Worm (Caenorhabditis elegans) whole organism, mixed stage, embryonic: ENCODE data around the gene T09A5.5.

Experiments used
- M03D4.4 ChIP-seq: sonication (generic microtip); optimal IDR thresholded peaks from 2 replicates; lab custom pipeline; 2017; ENCODE audit warnings: mild to moderate bottlenecking, missing genetic modification characterization, missing compliant biosample characterization
- bed-3 ChIP-seq: fragments of 200-800 bp; sonication (Bioruptor generic); optimal IDR thresholded peaks from 3 replicates; lab custom pipeline; 2018; ENCODE audit warnings: mild to moderate bottlenecking, missing genetic modification characterization, moderate library complexity, missing compliant biosample characterization
- blmp-1 ChIP-seq: fragments of 150-350 bp; optimal IDR thresholded peaks from 2 replicates; lab custom pipeline; 2014; ENCODE audit warnings: missing biosample characterization, missing genetic modification characterization
- ceh-39 ChIP-seq: fragments of 150-350 bp; optimal IDR thresholded peaks from 2 replicates; lab custom pipeline; 2014; ENCODE audit warnings: missing biosample characterization, missing genetic modification characterization
- ceh-43 ChIP-seq: fragments of 200-800 bp; sonication (Bioruptor generic); optimal IDR thresholded peaks from 2 replicates; lab custom pipeline; 2018; ENCODE audit warnings: mild to moderate bottlenecking, missing genetic modification characterization, moderate library complexity, missing compliant biosample characterization
- ceh-83 ChIP-seq: fragments of 200-800 bp; sonication (Bioruptor generic); optimal IDR thresholded peaks from 2 replicates; lab custom pipeline; 2018; ENCODE audit warnings: mild to moderate bottlenecking, missing genetic modification characterization, missing compliant biosample characterization
- ces-1 ChIP-seq: fragments of 150-350 bp; optimal IDR thresholded peaks from 2 replicates; lab custom pipeline; 2014; ENCODE audit warnings: missing biosample characterization, missing genetic modification reagents, missing genetic modification characterization
- cnd-1 ChIP-seq: fragments of 200-800 bp; sonication (Bioruptor generic); optimal IDR thresholded peaks from 2 replicates; lab custom pipeline; 2018; ENCODE audit warnings: mild to moderate bottlenecking, missing genetic modification characterization, missing compliant biosample characterization
- drap-1 ChIP-seq: fragments of 200-800 bp; sonication (Bioruptor generic); optimal IDR thresholded peaks from 3 replicates; lab custom pipeline; 2018; ENCODE audit warnings: mild to moderate bottlenecking, missing genetic modification characterization, missing compliant biosample characterization
- elt-1 ChIP-seq: sonication (generic microtip); optimal IDR thresholded peaks from 2 replicates; lab custom pipeline; 2017; ENCODE audit warnings: missing genetic modification characterization, mild to moderate bottlenecking, missing compliant biosample characterization, antibody characterized with exemption, moderate library complexity, borderline replicate concordance; ENCODE audit not compliant: insufficient read depth
- elt-3 ChIP-seq: fragments of 150-350 bp; optimal IDR thresholded peaks from 2 replicates; lab custom pipeline; 2014; ENCODE audit warnings: missing biosample characterization, missing genetic modification characterization
- flh-1 ChIP-seq: fragments of 200-800 bp; sonication (Bioruptor generic); optimal IDR thresholded peaks from 2 replicates; lab custom pipeline; 2018; ENCODE audit warnings: mild to moderate bottlenecking, missing genetic modification characterization, moderate library complexity, missing compliant biosample characterization
- ham-2 ChIP-seq: fragments of 200-800 bp; sonication (Bioruptor generic); optimal IDR thresholded peaks from 2 replicates; lab custom pipeline; 2018; ENCODE audit warnings: mild to moderate bottlenecking, missing genetic modification characterization, missing compliant biosample characterization
- hlh-1 ChIP-seq: fragments of 150-350 bp; optimal IDR thresholded peaks from 2 replicates; lab custom pipeline; 2014; ENCODE audit warnings: missing biosample characterization, missing genetic modification reagents, missing genetic modification characterization
- lin-13 ChIP-seq: fragments of 150-350 bp; optimal IDR thresholded peaks from 2 replicates; lab custom pipeline; 2014; ENCODE audit warnings: missing biosample characterization, missing genetic modification characterization
- lin-32 ChIP-seq: fragments of 200-800 bp; sonication (Bioruptor generic); optimal IDR thresholded peaks from 2 replicates; lab custom pipeline; 2018; ENCODE audit warnings: mild to moderate bottlenecking, missing genetic modification characterization, missing compliant biosample characterization
- lsy-2 ChIP-seq: fragments of 150-350 bp; optimal IDR thresholded peaks from 2 replicates; lab custom pipeline; 2014; ENCODE audit warnings: missing biosample characterization, missing genetic modification characterization
- mab-5 ChIP-seq: fragments of 150-350 bp; optimal IDR thresholded peaks from 2 replicates; lab custom pipeline; 2014; ENCODE audit warnings: missing biosample characterization, missing genetic modification characterization
- mep-1 ChIP-seq: fragments of 150-350 bp; optimal IDR thresholded peaks from 2 replicates; lab custom pipeline; 2017; ENCODE audit warnings: missing biosample characterization, missing genetic modification reagents, missing genetic modification characterization, inconsistent platforms
- mls-2 ChIP-seq: sonication (generic microtip); optimal IDR thresholded peaks from 2 replicates; lab custom pipeline; 2016; ENCODE audit warnings: mild to moderate bottlenecking, missing genetic modification characterization, moderate library complexity, missing compliant biosample characterization
- nhr-12 ChIP-seq: fragments of 150-350 bp; optimal IDR thresholded peaks from 2 replicates; lab custom pipeline; 2014; ENCODE audit warnings: missing biosample characterization, missing genetic modification characterization
- nhr-2 ChIP-seq: fragments of 150-350 bp; optimal IDR thresholded peaks from 2 replicates; lab custom pipeline; 2014; ENCODE audit warnings: missing biosample characterization, missing genetic modification characterization
- nhr-237 ChIP-seq: fragments of 150-350 bp; optimal IDR thresholded peaks from 2 replicates; lab custom pipeline; 2014; ENCODE audit warnings: missing biosample characterization, missing genetic modification characterization
- nhr-28 ChIP-seq: fragments of 150-350 bp; optimal IDR thresholded peaks from 2 replicates; lab custom pipeline; 2014; ENCODE audit warnings: missing biosample characterization, missing genetic modification characterization
- nhr-76 ChIP-seq: sonication (generic microtip); optimal IDR thresholded peaks from 2 replicates; lab custom pipeline; 2017; ENCODE audit warnings: missing biosample characterization, missing genetic modification characterization
- pha-4 ChIP-seq: fragments of 150-350 bp; optimal IDR thresholded peaks from 2 replicates; lab custom pipeline; 2018; ENCODE audit warnings: missing biosample characterization, missing genetic modification reagents, missing genetic modification characterization
- sem-2 ChIP-seq: fragments of 200-800 bp; sonication (Bioruptor generic); optimal IDR thresholded peaks from 2 replicates; lab custom pipeline; 2018; ENCODE audit warnings: mild to moderate bottlenecking, missing genetic modification characterization, missing compliant biosample characterization
- snpc-4 ChIP-seq: fragments of 150-350 bp; optimal IDR thresholded peaks from 2 replicates; lab custom pipeline; 2014; ENCODE audit warnings: missing biosample characterization, missing genetic modification characterization
- sptf-1 ChIP-seq: sonication (generic microtip); optimal IDR thresholded peaks from 2 replicates; lab custom pipeline; 2017; ENCODE audit warnings: mild to moderate bottlenecking, missing genetic modification characterization, moderate library complexity, missing compliant biosample characterization
- tbx-8 ChIP-seq: fragments of 200-800 bp; sonication (Bioruptor generic); optimal IDR thresholded peaks from 2 replicates; lab custom pipeline; 2018; ENCODE audit warnings: mild to moderate bottlenecking, missing genetic modification characterization, moderate library complexity, missing compliant biosample characterization
- unc-120 ChIP-seq: sonication (generic microtip); optimal IDR thresholded peaks from 2 replicates; lab custom pipeline; 2017; ENCODE audit warnings: missing genetic modification characterization, missing compliant biosample characterization; ENCODE audit not compliant: poor library complexity, severe bottlenecking
- unc-39 ChIP-seq: fragments of 150-350 bp; optimal IDR thresholded peaks from 2 replicates; lab custom pipeline; 2014; ENCODE audit warnings: missing biosample characterization, missing genetic modification characterization
- unc-62 ChIP-seq: fragments of 150-350 bp; optimal IDR thresholded peaks from 2 replicates; lab custom pipeline; 2014; ENCODE audit warnings: missing biosample characterization, missing genetic modification reagents, missing genetic modification characterization
- zip-8 ChIP-seq: fragments of 150-350 bp; optimal IDR thresholded peaks from 2 replicates; lab custom pipeline; 2014; ENCODE audit warnings: missing biosample characterization, missing genetic modification characterization
- ztf-11 ChIP-seq: fragments of 150-350 bp; optimal IDR thresholded peaks from 2 replicates; lab custom pipeline; 2014; ENCODE audit warnings: missing biosample characterization, missing genetic modification characterization

Gene T09A5.5

DNA sequence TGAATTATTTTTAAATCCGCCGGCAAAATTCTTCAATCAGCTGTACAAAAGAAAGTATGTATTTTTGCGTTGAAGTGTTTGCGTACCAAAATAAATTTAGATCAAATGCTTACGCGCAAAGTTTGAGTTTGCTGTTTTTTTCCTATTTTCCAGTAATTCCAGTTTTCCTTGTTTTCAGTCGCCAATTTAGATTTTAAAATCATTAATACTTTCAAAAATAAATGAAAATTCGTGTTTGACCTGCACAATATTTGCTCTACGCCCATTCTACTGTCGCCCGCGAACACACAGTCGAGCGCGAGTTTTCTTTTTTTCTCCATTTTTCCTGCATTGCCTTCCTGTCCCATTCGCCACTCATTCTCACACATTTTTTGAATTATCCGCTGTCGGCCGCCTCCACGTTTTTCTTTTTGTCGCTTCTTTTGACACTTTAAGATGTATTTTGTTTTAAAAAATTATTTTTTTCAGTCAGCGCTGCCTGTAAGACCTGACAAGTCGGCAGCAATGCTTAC, 39.2 kb upstream of the T09A5.5 start, which contains the start of gene ptc-1:
Gene ptc-1 (plus strand): TSS at position 462 of the 512 bp plus-strand sequence.
- TF ChIP-seq nhr-2 (tag; lab: Kevin White, UChicago) (no peak), ham-2 (GFP tag; lab: Kevin White, UChicago) (no peak), sptf-1 (no peak), bed-3 (no peak), pha-4 (tag; lab: Kevin White, UChicago) (no peak), lin-32 (GFP tag; lab: Kevin White, UChicago) (no peak), flh-1 (GFP tag; lab: Kevin White, UChicago) (no peak), unc-120 (tag; lab: Kevin White, UChicago) (no peak), unc-62 (GFP tag; lab: Kevin White, UChicago) (no peak), ceh-43 (GFP tag; lab: Kevin White, UChicago) (no peak)

DNA sequence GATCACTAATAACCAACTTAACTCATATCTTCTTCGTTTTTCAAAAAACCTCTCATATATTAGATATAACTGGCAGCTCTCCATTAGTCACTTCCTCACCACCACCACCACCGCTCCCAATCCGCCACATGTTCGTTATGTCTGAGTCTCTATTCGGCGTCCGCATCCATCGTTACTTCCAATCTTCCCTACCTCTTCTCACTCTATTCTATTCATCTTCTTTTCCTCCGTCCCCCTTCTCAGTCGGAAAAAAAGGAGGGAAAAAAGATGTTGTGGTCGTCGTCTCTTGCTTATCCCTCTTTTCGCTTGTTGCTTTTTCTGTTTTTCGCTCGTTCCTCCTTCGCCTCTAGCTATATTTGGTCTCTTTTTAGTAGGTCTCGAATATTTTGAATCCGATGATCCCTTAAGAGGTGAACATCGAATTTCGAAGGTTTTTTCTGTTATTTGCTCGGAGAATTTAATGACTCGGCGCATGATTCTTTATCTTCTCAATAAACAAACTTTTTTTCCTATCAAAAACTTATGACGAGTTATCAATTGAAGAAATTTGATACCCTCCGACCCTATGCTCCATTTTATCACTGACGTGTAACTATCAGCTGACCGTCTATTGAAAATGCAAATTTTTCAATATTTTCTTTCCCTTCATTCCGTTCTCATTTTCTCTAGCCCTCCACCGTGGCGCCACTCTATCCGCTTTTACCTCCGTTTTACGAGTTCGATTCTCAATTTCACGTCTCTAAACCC, 38.5 kb upstream of the T09A5.5 start:
- TF ChIP-seq hlh-1 (tag; lab: Kevin White, UChicago) (peak; percentile 28), bed-3 (no peak), snpc-4 (no peak), pha-4 (tag; lab: Kevin White, UChicago) (no peak), lin-32 (GFP tag; lab: Kevin White, UChicago) (no peak), mab-5 (no peak), zip-8 (tag; lab: Kevin White, UChicago) (no peak), flh-1 (GFP tag; lab: Kevin White, UChicago) (no peak), cnd-1 (tag; lab: Kevin White, UChicago) (no peak), elt-1 (tag; lab: Kevin White, UChicago) (no peak), unc-62 (GFP tag; lab: Kevin White, UChicago) (no peak), nhr-237 (tag; lab: Kevin White, UChicago) (no peak), M03D4.4 (no peak), sem-2 (GFP tag; lab: Kevin White, UChicago) (no peak), lin-13 (tag; lab: Kevin White, UChicago) (no peak), unc-39 (tag; lab: Kevin White, UChicago) (no peak), ceh-83 (GFP tag; lab: Kevin White, UChicago) (no peak), sptf-1 (no peak), mls-2 (tag; lab: Kevin White, UChicago) (peak; percentile 1), elt-3 (tag; lab: Kevin White, UChicago) (no peak), nhr-2 (tag; lab: Kevin White, UChicago) (no peak), ztf-11 (no peak), tbx-8 (no peak), ces-1 (GFP tag; lab: Kevin White, UChicago) (peak; percentile 51), mep-1 (tag; lab: Kevin White, UChicago) (no peak), nhr-28 (tag; lab: Kevin White, UChicago) (no peak), ceh-39 (tag; lab: Kevin White, UChicago) (no peak), ham-2 (GFP tag; lab: Kevin White, UChicago) (no peak), nhr-76 (tag; lab: Kevin White, UChicago) (no peak), nhr-12 (no peak), lsy-2 (tag; lab: Kevin White, UChicago) (peak; percentile 5), blmp-1 (tag; lab: Kevin White, UChicago) (no peak), ceh-43 (GFP tag; lab: Kevin White, UChicago) (no peak), drap-1 (GFP tag; lab: Kevin White, UChicago) (no peak), unc-120 (tag; lab: Kevin White, UChicago) (peak; percentile 68)

DNA sequence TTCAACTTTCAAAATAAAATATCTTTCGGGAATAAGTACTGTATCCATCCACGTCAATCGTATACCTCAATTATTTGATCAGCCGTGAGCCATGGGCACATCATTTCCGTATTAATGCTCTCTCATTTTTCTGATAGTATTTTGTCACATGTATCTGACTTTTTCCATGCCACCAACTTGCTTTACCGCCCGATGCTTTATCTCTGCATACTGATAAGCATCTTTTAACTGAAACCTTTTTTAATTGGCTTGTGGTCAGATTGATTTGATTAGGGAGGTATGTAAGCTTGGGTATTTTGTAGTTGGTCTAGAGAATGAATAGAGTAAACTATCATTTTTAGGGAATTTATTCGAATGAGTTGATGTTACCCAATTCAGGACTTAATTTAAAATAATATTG, 35.7 kb upstream of the T09A5.5 start:
- no peak for TF ChIP-seq sptf-1
- no peak for TF ChIP-seq nhr-28 (tag; lab: Kevin White, UChicago)
- no peak for TF ChIP-seq nhr-76 (tag; lab: Kevin White, UChicago)
- no peak for TF ChIP-seq mep-1 (tag; lab: Kevin White, UChicago)
- TF ChIP-seq pha-4 (tag; lab: Kevin White, UChicago), result no peak
- no peak for TF ChIP-seq lin-32 (GFP tag; lab: Kevin White, UChicago)
